Fruit fly (Drosophila melanogaster) whole organism, embryonic: ENCODE measurements around the gene Bruce.
A peak's percentile ranks its signal among the peaks of the same experiment; 100 is the strongest.

Experiments
- Abd-B ChIP-seq: fragments of 200-800 bp; sonication (Bioruptor generic); optimal IDR thresholded peaks from 2 replicates; lab custom pipeline; 2018; ENCODE audit warnings: missing biosample characterization, mild to moderate bottlenecking, missing genetic modification characterization, moderate library complexity
- CG10321 ChIP-seq: fragments of 200-800 bp; sonication (Bioruptor generic); IDR thresholded peaks from 2 replicates; pipeline ENCODE4 v1.3.6; 2022; ENCODE audit warnings: missing biosample characterization, missing genetic modification characterization
- CG10431 ChIP-seq: fragments of 200-800 bp; sonication (Bioruptor generic); optimal IDR thresholded peaks from 3 replicates; lab custom pipeline; 2018; ENCODE audit warnings: missing biosample characterization, mild to moderate bottlenecking, missing genetic modification characterization
- CG10654 ChIP-seq: fragments of 200-800 bp; sonication (Bioruptor generic); optimal IDR thresholded peaks from 2 replicates; lab custom pipeline; 2016; ENCODE audit warnings: missing biosample characterization, missing genetic modification characterization
- CG11560 ChIP-seq: fragments of 200-800 bp; sonication (Bioruptor generic); IDR thresholded peaks from 3 replicates; pipeline ENCODE4 v1.3.6; 2022; ENCODE audit warnings: missing biosample characterization, missing genetic modification characterization
- CG13624 ChIP-seq: fragments of 200-800 bp; sonication (Bioruptor generic); optimal IDR thresholded peaks from 2 replicates; lab custom pipeline; 2016; ENCODE audit warnings: missing biosample characterization, missing genetic modification characterization
- CG14050 ChIP-seq: fragments of 200-800 bp; sonication (Bioruptor generic); IDR thresholded peaks from 3 replicates; pipeline ENCODE4 v1.3.6; 2022; ENCODE audit warnings: missing biosample characterization, missing genetic modification characterization
- CG1647 ChIP-seq: fragments of 200-800 bp; sonication (Bioruptor generic); optimal IDR thresholded peaks from 3 replicates; lab custom pipeline; 2016; ENCODE audit warnings: missing biosample characterization, missing genetic modification characterization
- CG16813 ChIP-seq: fragments of 200-800 bp; sonication (Bioruptor generic); IDR thresholded peaks from 3 replicates; pipeline ENCODE4 v1.3.6; 2022; ENCODE audit warnings: missing biosample characterization, missing genetic modification characterization; ENCODE audit not compliant: partially characterized antibody
- CG17612 ChIP-seq: fragments of 200-800 bp; sonication (Bioruptor generic); IDR thresholded peaks from 2 replicates; pipeline ENCODE4 v1.3.6; 2022; ENCODE audit warnings: missing biosample characterization, missing genetic modification characterization
- CG2202 ChIP-seq: fragments of 200-800 bp; sonication (Bioruptor generic); optimal IDR thresholded peaks from 2 replicates; lab custom pipeline; 2018; ENCODE audit warnings: missing biosample characterization, mild to moderate bottlenecking, missing genetic modification characterization
- CG2875 ChIP-seq: fragments of 200-800 bp; sonication (Bioruptor generic); optimal IDR thresholded peaks from 2 replicates; lab custom pipeline; 2017; ENCODE audit warnings: missing biosample characterization, mild to moderate bottlenecking, missing genetic modification characterization, missing genetic modification reagents
- CG3163 ChIP-seq: fragments of 200-800 bp; sonication (Bioruptor generic); optimal IDR thresholded peaks from 3 replicates; lab custom pipeline; 2016; ENCODE audit warnings: missing biosample characterization, missing genetic modification characterization
- CG3281 ChIP-seq: fragments of 200-800 bp; sonication (Bioruptor generic); optimal IDR thresholded peaks from 3 replicates; lab custom pipeline; 2017; ENCODE audit warnings: missing biosample characterization, mild to moderate bottlenecking, missing genetic modification characterization
- CG33557 ChIP-seq: fragments of 200-800 bp; sonication (Bioruptor generic); optimal IDR thresholded peaks from 2 replicates; lab custom pipeline; 2019; ENCODE audit warnings: missing biosample characterization, mild to moderate bottlenecking, missing genetic modification characterization, moderate library complexity
- CG34422 ChIP-seq: fragments of 200-800 bp; sonication (Bioruptor generic); IDR thresholded peaks from 3 replicates; pipeline ENCODE4 v1.3.6; 2022; ENCODE audit warnings: missing biosample characterization, missing genetic modification characterization
- CG43689 ChIP-seq: fragments of 200-800 bp; sonication (Bioruptor generic); IDR thresholded peaks from 2 replicates; pipeline ENCODE4 v1.3.6; 2022; ENCODE audit warnings: missing biosample characterization, missing genetic modification characterization
- CG6854 ChIP-seq: fragments of 200-800 bp; sonication (Bioruptor generic); optimal IDR thresholded peaks from 3 replicates; lab custom pipeline; 2017; ENCODE audit warnings: missing biosample characterization, mild to moderate bottlenecking, missing genetic modification characterization
- CG8281 ChIP-seq: fragments of 200-800 bp; sonication (Bioruptor generic); optimal IDR thresholded peaks from 2 replicates; lab custom pipeline; 2018; ENCODE audit warnings: missing biosample characterization, mild to moderate bottlenecking, missing genetic modification characterization, moderate library complexity
- CG8478 ChIP-seq: fragments of >200 bp; optimal IDR thresholded peaks from 2 replicates; lab custom pipeline; 2018
- Camta ChIP-seq: fragments of 200-800 bp; sonication (Bioruptor generic); optimal IDR thresholded peaks from 2 replicates; lab custom pipeline; 2016; ENCODE audit warnings: missing biosample characterization, missing genetic modification characterization
- D19B ChIP-seq: fragments of 200-800 bp; sonication (Bioruptor generic); optimal IDR thresholded peaks from 2 replicates; lab custom pipeline; 2017; ENCODE audit warnings: missing biosample characterization, mild to moderate bottlenecking, missing genetic modification characterization
- Dp ChIP-seq: fragments of 200-800 bp; sonication (Bioruptor generic); optimal IDR thresholded peaks from 2 replicates; lab custom pipeline; 2018; ENCODE audit warnings: missing biosample characterization, mild to moderate bottlenecking, missing genetic modification characterization, moderate library complexity
- E2f2 ChIP-seq: fragments of 200-800 bp; sonication (Bioruptor generic); IDR thresholded peaks from 2 replicates; pipeline ENCODE4 v1.3.6; 2022; ENCODE audit warnings: missing biosample characterization, missing genetic modification characterization
- Hsf ChIP-seq: fragments of 200-800 bp; sonication (Bioruptor generic); optimal IDR thresholded peaks from 3 replicates; lab custom pipeline; 2016; ENCODE audit warnings: missing biosample characterization, missing genetic modification characterization
- Sox100B ChIP-seq: fragments of 200-800 bp; sonication (Bioruptor generic); optimal IDR thresholded peaks from 3 replicates; lab custom pipeline; 2018; ENCODE audit warnings: missing biosample characterization, mild to moderate bottlenecking, missing genetic modification characterization
- YL-1 ChIP-seq: fragments of 200-800 bp; sonication (Bioruptor generic); optimal IDR thresholded peaks from 3 replicates; lab custom pipeline; 2017; ENCODE audit warnings: missing biosample characterization, mild to moderate bottlenecking, missing genetic modification characterization
- az2 ChIP-seq: fragments of 200-800 bp; sonication (Bioruptor generic); optimal IDR thresholded peaks from 3 replicates; lab custom pipeline; 2016; ENCODE audit warnings: missing biosample characterization, missing genetic modification characterization
- cas ChIP-seq: fragments of 200-800 bp; sonication (Bioruptor generic); IDR thresholded peaks from 2 replicates; pipeline ENCODE4 v1.3.6; 2022; ENCODE audit warnings: missing biosample characterization, missing genetic modification characterization
- dan ChIP-seq: fragments of 200-800 bp; sonication (Bioruptor generic); IDR thresholded peaks from 2 replicates; pipeline ENCODE4 v1.3.6; 2022; ENCODE audit warnings: missing biosample characterization, missing genetic modification characterization
- dati ChIP-seq: fragments of 200-800 bp; sonication (Bioruptor generic); IDR thresholded peaks from 2 replicates; pipeline ENCODE4 v1.3.6; 2022; ENCODE audit warnings: missing biosample characterization, missing genetic modification characterization
- dpn ChIP-seq, 2 experiments: fragments of 200-800 bp; sonication (Bioruptor generic); optimal IDR thresholded peaks; 3 replicates each; lab custom pipeline; 2016; ENCODE audit warnings: missing biosample characterization in 2 of 2, missing genetic modification characterization in 2 of 2
- emc ChIP-seq: fragments of 200-800 bp; sonication (Bioruptor generic); optimal IDR thresholded peaks from 2 replicates; lab custom pipeline; 2016; ENCODE audit warnings: missing biosample characterization, missing genetic modification characterization
- ems ChIP-seq: fragments of 200-800 bp; sonication (Bioruptor generic); optimal IDR thresholded peaks from 3 replicates; lab custom pipeline; 2016; ENCODE audit warnings: missing biosample characterization, missing genetic modification characterization
- fd102C ChIP-seq: fragments of 200-800 bp; sonication (Bioruptor generic); optimal IDR thresholded peaks from 2 replicates; lab custom pipeline; 2018; ENCODE audit warnings: missing biosample characterization, mild to moderate bottlenecking, missing genetic modification characterization, moderate library complexity
- grau ChIP-seq: fragments of 200-800 bp; optimal IDR thresholded peaks from 3 replicates; lab custom pipeline; 2019; ENCODE audit warnings: missing biosample characterization, mild to moderate bottlenecking, missing genetic modification characterization, moderate library complexity
- hbn ChIP-seq: fragments of 200-800 bp; sonication (Bioruptor generic); IDR thresholded peaks from 2 replicates; pipeline ENCODE4 v1.3.6; 2022; ENCODE audit warnings: missing biosample characterization, missing genetic modification characterization; ENCODE audit not compliant: partially characterized antibody
- nerfin-2 ChIP-seq: fragments of 200-800 bp; sonication (Bioruptor generic); IDR thresholded peaks from 2 replicates; pipeline ENCODE4 v1.3.6; 2022; ENCODE audit warnings: missing biosample characterization, missing genetic modification characterization; ENCODE audit not compliant: partially characterized antibody
- pho ChIP-seq: fragments of 200-800 bp; sonication (Bioruptor generic); optimal IDR thresholded peaks from 2 replicates; lab custom pipeline; 2016; ENCODE audit warnings: missing biosample characterization, missing genetic modification characterization
- pum ChIP-seq: fragments of 200-800 bp; sonication (Bioruptor generic); optimal IDR thresholded peaks from 2 replicates; lab custom pipeline; 2016; ENCODE audit warnings: missing biosample characterization, missing genetic modification characterization
- ro ChIP-seq: fragments of 200-800 bp; sonication (Bioruptor generic); IDR thresholded peaks from 2 replicates; pipeline ENCODE4 v1.3.6; 2022; ENCODE audit warnings: missing biosample characterization, missing genetic modification characterization
- row ChIP-seq: fragments of 200-800 bp; sonication (Bioruptor generic); IDR thresholded peaks from 3 replicates; pipeline ENCODE4 v1.3.6; 2022; ENCODE audit warnings: missing biosample characterization, missing genetic modification characterization
- sim ChIP-seq: fragments of 200-800 bp; sonication (Bioruptor generic); IDR thresholded peaks from 2 replicates; pipeline ENCODE4 v1.3.6; 2022; ENCODE audit warnings: missing biosample characterization, missing genetic modification characterization
- so ChIP-seq: fragments of 200-800 bp; sonication (Bioruptor generic); IDR thresholded peaks from 3 replicates; pipeline ENCODE4 v1.3.6; 2022; ENCODE audit warnings: missing biosample characterization, missing genetic modification characterization
- tgo ChIP-seq: fragments of 200-800 bp; sonication (Bioruptor generic); IDR thresholded peaks from 3 replicates; pipeline ENCODE4 v1.3.6; 2022; ENCODE audit warnings: missing biosample characterization, missing genetic modification characterization
- tll ChIP-seq, 2 experiments: fragments of 200-800 bp in 1 of 2; fragments of >200 bp in 1 of 2; sonication (Bioruptor generic) in 1 of 2; optimal IDR thresholded peaks; 2 replicates each; lab custom pipeline; 2017 to 2019; ENCODE audit warnings: missing biosample characterization in 2 of 2, missing genetic modification characterization in 2 of 2, mild to moderate bottlenecking in 1 of 2, moderate library complexity in 1 of 2
- unc-4 ChIP-seq: fragments of 200-800 bp; sonication (Bioruptor generic); IDR thresholded peaks from 2 replicates; pipeline ENCODE4 v1.3.6; 2022; ENCODE audit warnings: missing biosample characterization, missing genetic modification characterization; ENCODE audit not compliant: partially characterized antibody
- usp ChIP-seq: fragments of >200 bp; optimal IDR thresholded peaks from 2 replicates; lab custom pipeline; 2017; ENCODE audit warnings: missing biosample characterization, missing genetic modification characterization
- vnd ChIP-seq: fragments of 200-800 bp; sonication (Bioruptor generic); IDR thresholded peaks from 3 replicates; pipeline ENCODE4 v1.3.6; 2022; ENCODE audit warnings: missing biosample characterization, missing genetic modification characterization; ENCODE audit not compliant: partially characterized antibody
- wek ChIP-seq: fragments of 200-800 bp; sonication (Bioruptor generic); optimal IDR thresholded peaks from 3 replicates; lab custom pipeline; 2018; ENCODE audit warnings: missing biosample characterization, mild to moderate bottlenecking, missing genetic modification characterization, moderate library complexity
- zen ChIP-seq: fragments of 200-800 bp; sonication (Bioruptor generic); optimal IDR thresholded peaks from 3 replicates; lab custom pipeline; 2018; ENCODE audit warnings: missing biosample characterization, mild to moderate bottlenecking, missing genetic modification characterization, moderate library complexity
- zf30C ChIP-seq: fragments of 200-800 bp; sonication (Bioruptor generic); optimal IDR thresholded peaks from 3 replicates; lab custom pipeline; 2018; ENCODE audit warnings: missing biosample characterization, mild to moderate bottlenecking, missing genetic modification characterization

Gene Bruce

DNA sequence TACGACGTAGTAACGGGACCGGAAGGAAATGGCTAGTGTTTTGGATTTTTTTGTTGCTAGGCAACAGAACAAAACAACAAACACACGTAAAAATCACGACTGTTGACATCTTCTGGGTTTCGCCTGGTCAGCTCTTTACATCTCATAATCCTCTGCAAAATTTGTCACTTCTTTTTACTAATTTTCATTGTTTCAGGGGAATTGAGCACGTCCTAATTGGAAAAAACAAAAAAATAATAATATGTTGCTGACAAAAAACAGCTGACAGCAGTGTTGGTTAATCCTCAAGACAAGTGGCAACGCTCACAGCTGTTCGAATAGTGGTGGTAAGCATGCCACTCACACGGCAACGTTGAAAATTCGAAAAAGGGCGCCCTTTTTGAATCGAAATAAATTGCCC, 46.7 kb upstream of the Bruce start, which contains the start of gene Rfx (continued):
- TF ChIP-seq CG34422 (GFP tag; lab: Robert Waterston, UW): no peak
- TF ChIP-seq dati: no peak
- TF ChIP-seq sim (GFP tag; lab: Robert Waterston, UW): no peak
- no peak for TF ChIP-seq CG43689 (GFP tag; lab: Robert Waterston, UW)
- no peak for TF ChIP-seq cas (GFP tag; lab: Robert Waterston, UW)
- peak in 1 of 2 experiments; percentile 21 for TF ChIP-seq dpn (GFP tag; optimal IDR thresholded peaks at IDR 0.05; lab: Kevin White, UChicago)
- TF ChIP-seq Abd-B (GFP tag; lab: Kevin White, UChicago): no peak
- peak; percentile 31 for TF ChIP-seq ems (GFP tag; lab: Kevin White, UChicago)
- TF ChIP-seq tgo (GFP tag; lab: Robert Waterston, UW): no peak
- TF ChIP-seq CG1647 (GFP tag; lab: Kevin White, UChicago): peak; percentile 39
- TF ChIP-seq zen (tag; lab: Kevin White, UChicago): no peak
- peak; percentile 33 for TF ChIP-seq CG3281 (GFP tag; lab: Kevin White, UChicago)
- no peak for TF ChIP-seq so (GFP tag; lab: Robert Waterston, UW)
- TF ChIP-seq Sox100B (GFP tag; lab: Kevin White, UChicago): peak; percentile 37
- TF ChIP-seq wek (GFP tag; lab: Kevin White, UChicago): peak; percentile 11
- peak; percentile 6 for TF ChIP-seq pho (GFP tag; lab: Kevin White, UChicago)
- peak; percentile 97 for TF ChIP-seq Dp (GFP tag; lab: Kevin White, UChicago)
- TF ChIP-seq CG17612 (GFP tag; lab: Robert Waterston, UW): no peak
- TF ChIP-seq CG10321 (GFP tag; lab: Robert Waterston, UW): no peak
- TF ChIP-seq fd102C (GFP tag; lab: Kevin White, UChicago): no peak
- no peak for TF ChIP-seq tll (GFP tag; optimal IDR thresholded peaks at IDR 0.05; lab: Kevin White, UChicago)
- no peak for TF ChIP-seq E2f2 (GFP tag; lab: Robert Waterston, UW)
- TF ChIP-seq CG13624 (GFP tag; lab: Kevin White, UChicago): peak; percentile 50
- TF ChIP-seq ro: no peak
- TF ChIP-seq pum (GFP tag; lab: Kevin White, UChicago): no peak
- no peak for TF ChIP-seq CG16813 (GFP tag; lab: Robert Waterston, UW)
- no peak for TF ChIP-seq CG14050 (GFP tag; lab: Robert Waterston, UW)
- TF ChIP-seq CG2875 (GFP tag; lab: Kevin White, UChicago): no peak
- no peak for TF ChIP-seq usp
- TF ChIP-seq Hsf (GFP tag; lab: Kevin White, UChicago): peak; percentile 35
- TF ChIP-seq dan (GFP tag; lab: Robert Waterston, UW): no peak
- TF ChIP-seq CG3163 (GFP tag; lab: Kevin White, UChicago): no peak
- TF ChIP-seq hbn (GFP tag; lab: Robert Waterston, UW): no peak
- no peak for TF ChIP-seq nerfin-2 (GFP tag; lab: Robert Waterston, UW)
- no peak for TF ChIP-seq emc
- TF ChIP-seq CG11560 (tag; lab: Robert Waterston, UW): no peak
- no peak for TF ChIP-seq CG10431
- TF ChIP-seq unc-4 (GFP tag; lab: Robert Waterston, UW): no peak
- TF ChIP-seq CG8281 (tag; lab: Kevin White, UChicago): no peak
- peak; percentile 37 for TF ChIP-seq grau (tag; lab: Kevin White, UChicago)
- TF ChIP-seq YL-1 (GFP tag; lab: Kevin White, UChicago): peak; percentile 62
- no peak for TF ChIP-seq CG8478 (lab: Kevin White, UChicago)
- no peak for TF ChIP-seq D19B (GFP tag; lab: Kevin White, UChicago)
- TF ChIP-seq CG6854 (GFP tag; lab: Kevin White, UChicago): no peak
- TF ChIP-seq CG10654 (GFP tag; lab: Kevin White, UChicago): no peak
- TF ChIP-seq zf30C (GFP tag; lab: Kevin White, UChicago): no peak
- peak; percentile 1 for TF ChIP-seq Camta (GFP tag; lab: Kevin White, UChicago)
- TF ChIP-seq CG2202: peak; percentile 6
- TF ChIP-seq row (GFP tag; lab: Robert Waterston, UW): no peak
- TF ChIP-seq vnd (GFP tag; lab: Robert Waterston, UW): no peak
- TF ChIP-seq az2: no peak
- no peak for TF ChIP-seq CG33557 (GFP tag; lab: Kevin White, UChicago)
